Worm (Caenorhabditis elegans) whole organism, L1 larva: Measurements from ENCODE around the gene pals-23.

ENCODE experiments used
- C16A3.4 ChIP-seq: fragments of 150-350 bp; optimal IDR thresholded peaks from 2 replicates; lab custom pipeline; 2014; ENCODE audit warnings: missing biosample characterization, missing genetic modification characterization
- ceh-63 ChIP-seq: fragments of 200-800 bp; sonication (Bioruptor generic); optimal IDR thresholded peaks from 2 replicates; lab custom pipeline; 2018; ENCODE audit warnings: mild to moderate bottlenecking, missing genetic modification characterization, missing compliant biosample characterization
- ceh-82 ChIP-seq, 3 experiments: fragments of 150-350 bp in 1 of 3; sonication (generic microtip) in 2 of 3; optimal IDR thresholded peaks; 2 replicates each; lab custom pipeline; 2014 to 2017; ENCODE audit warnings: missing biosample characterization in 3 of 3, missing genetic modification characterization in 3 of 3
- ceh-90 ChIP-seq: sonication (generic microtip); optimal IDR thresholded peaks from 2 replicates; lab custom pipeline; 2016; ENCODE audit warnings: missing genetic modification characterization, missing compliant biosample characterization
- ces-1 ChIP-seq: fragments of 150-350 bp; optimal IDR thresholded peaks from 2 replicates; lab custom pipeline; 2014; ENCODE audit warnings: missing biosample characterization, missing genetic modification reagents, missing genetic modification characterization
- dpl-1 ChIP-seq, 3 experiments: fragments of 150-350 bp in 2 of 3; sonication (generic microtip) in 1 of 3; optimal IDR thresholded peaks; 2 replicates each; lab custom pipeline; 2014 to 2017; ENCODE audit warnings: missing biosample characterization in 3 of 3, missing genetic modification characterization in 3 of 3, missing genetic modification reagents in 3 of 3
- dsc-1 ChIP-seq: sonication (generic microtip); optimal IDR thresholded peaks from 2 replicates; lab custom pipeline; 2016; ENCODE audit warnings: mild to moderate bottlenecking, missing genetic modification characterization, missing compliant biosample characterization
- efl-1 ChIP-seq, 4 experiments: fragments of 150-350 bp; optimal IDR thresholded peaks in 3 of 4; peaks in 1 of 4; 1 replicate in 1 of 4; 2 replicates in 3 of 4; lab custom pipeline; 2014; ENCODE audit warnings: missing biosample characterization in 2 of 4, missing genetic modification characterization in 2 of 4, missing genetic modification reagents in 2 of 4
- efl-3 ChIP-seq: fragments of 200-800 bp; sonication (Bioruptor generic); optimal IDR thresholded peaks from 2 replicates; lab custom pipeline; 2018; ENCODE audit warnings: mild to moderate bottlenecking, missing genetic modification characterization, missing compliant biosample characterization
- elt-3 ChIP-seq, 6 experiments: fragments of 150-350 bp in 1 of 6; sonication (generic microtip); optimal IDR thresholded peaks; 2 replicates each; lab custom pipeline; 2017 to 2018; ENCODE audit warnings: missing biosample characterization in 6 of 6, missing genetic modification characterization in 6 of 6, inconsistent platforms in 1 of 6
- fkh-4 ChIP-seq: sonication (generic microtip); optimal IDR thresholded peaks from 2 replicates; lab custom pipeline; 2016; ENCODE audit warnings: missing compliant biosample characterization, missing genetic modification characterization, borderline replicate concordance
- grh-1 ChIP-seq: fragments of 200-800 bp; sonication (Bioruptor generic); IDR thresholded peaks from 2 replicates; pipeline ENCODE4 v1.3.6; 2022; ENCODE audit warnings: missing genetic modification reagents, missing genetic modification characterization, missing compliant biosample characterization
- irx-1 ChIP-seq: sonication (generic microtip); optimal IDR thresholded peaks from 2 replicates; lab custom pipeline; 2016; ENCODE audit warnings: missing genetic modification characterization, missing compliant biosample characterization
- jun-1 ChIP-seq: fragments of 150-350 bp; optimal IDR thresholded peaks from 2 replicates; lab custom pipeline; 2014; ENCODE audit warnings: missing biosample characterization, missing genetic modification reagents, missing genetic modification characterization
- lin-13 ChIP-seq: fragments of 150-350 bp; optimal IDR thresholded peaks from 2 replicates; lab custom pipeline; 2014; ENCODE audit warnings: missing biosample characterization, missing genetic modification reagents, missing genetic modification characterization
- lin-14 ChIP-seq: fragments of 200-800 bp; sonication (Bioruptor generic); optimal IDR thresholded peaks from 2 replicates; lab custom pipeline; 2018; ENCODE audit warnings: mild to moderate bottlenecking, missing genetic modification characterization, moderate library complexity, missing compliant biosample characterization
- lin-15B ChIP-seq: fragments of 150-350 bp; sonication (generic microtip); optimal IDR thresholded peaks from 3 replicates; lab custom pipeline; 2014; ENCODE audit warnings: missing biosample characterization, missing genetic modification characterization
- lin-35 ChIP-seq, 2 experiments: fragments of 150-350 bp; optimal IDR thresholded peaks; 2 replicates each; lab custom pipeline; 2014; ENCODE audit warnings: missing biosample characterization in 2 of 2, missing genetic modification characterization in 2 of 2, missing genetic modification reagents in 2 of 2
- lsy-2 ChIP-seq, 2 experiments: fragments of 150-350 bp; optimal IDR thresholded peaks; 2 replicates each; lab custom pipeline; 2014; ENCODE audit warnings: missing biosample characterization in 2 of 2, missing genetic modification characterization in 2 of 2
- mdl-1 ChIP-seq, 2 experiments: fragments of 150-350 bp; optimal IDR thresholded peaks; 2 replicates each; lab custom pipeline; 2014 to 2017; ENCODE audit warnings: missing biosample characterization in 2 of 2, missing genetic modification characterization in 2 of 2, inconsistent platforms in 1 of 2
- mep-1 ChIP-seq: fragments of 150-350 bp; optimal IDR thresholded peaks from 2 replicates; lab custom pipeline; 2014; ENCODE audit warnings: missing biosample characterization, missing genetic modification characterization
- nhr-11 ChIP-seq: fragments of 150-350 bp; optimal IDR thresholded peaks from 2 replicates; lab custom pipeline; 2014; ENCODE audit warnings: missing biosample characterization, missing genetic modification characterization
- nhr-12 ChIP-seq: sonication (generic microtip); optimal IDR thresholded peaks from 2 replicates; lab custom pipeline; 2017; ENCODE audit warnings: missing biosample characterization, missing genetic modification characterization
- nhr-19 ChIP-seq: fragments of 200-800 bp; sonication (Bioruptor generic); conservative IDR thresholded peaks from 2 replicates; pipeline ENCODE4 v1.3.6; 2022; ENCODE audit warnings: missing genetic modification characterization, missing compliant biosample characterization
- nhr-237 ChIP-seq: fragments of 150-350 bp; optimal IDR thresholded peaks from 2 replicates; lab custom pipeline; 2014; ENCODE audit warnings: missing biosample characterization, missing genetic modification characterization
- nhr-28 ChIP-seq: fragments of 150-350 bp; optimal IDR thresholded peaks from 2 replicates; lab custom pipeline; 2014; ENCODE audit warnings: missing biosample characterization, missing genetic modification characterization
- nhr-47 ChIP-seq: sonication (generic microtip); optimal IDR thresholded peaks from 2 replicates; lab custom pipeline; 2016; ENCODE audit warnings: mild to moderate bottlenecking, missing genetic modification characterization, moderate library complexity, missing compliant biosample characterization
- nhr-71 ChIP-seq: sonication (generic microtip); optimal IDR thresholded peaks from 2 replicates; lab custom pipeline; 2016; ENCODE audit warnings: mild to moderate bottlenecking, missing genetic modification characterization, moderate library complexity, missing compliant biosample characterization
- nhr-84 ChIP-seq: sonication (generic microtip); optimal IDR thresholded peaks from 2 replicates; lab custom pipeline; 2017; ENCODE audit warnings: missing biosample characterization, missing genetic modification characterization
- nhr-85 ChIP-seq: sonication (generic microtip); peaks from one replicate; lab custom pipeline; 2016; ENCODE audit warnings: missing genetic modification characterization, inconsistent platforms, missing compliant biosample characterization
- nhr-90 ChIP-seq: sonication (generic microtip); optimal IDR thresholded peaks from 2 replicates; lab custom pipeline; 2016; ENCODE audit warnings: mild to moderate bottlenecking, missing genetic modification characterization, missing compliant biosample characterization; ENCODE audit not compliant: poor library complexity
- pag-3 ChIP-seq: sonication (generic microtip); optimal IDR thresholded peaks from 2 replicates; lab custom pipeline; 2017; ENCODE audit warnings: missing genetic modification characterization, mild to moderate bottlenecking, missing compliant biosample characterization, antibody characterized with exemption, borderline replicate concordance; ENCODE audit not compliant: insufficient read depth
- pqm-1 ChIP-seq: sonication (generic microtip); optimal IDR thresholded peaks from 3 replicates; lab custom pipeline; 2017; ENCODE audit warnings: missing biosample characterization, missing genetic modification characterization
- rnt-1 ChIP-seq: sonication (generic microtip); optimal IDR thresholded peaks from 2 replicates; lab custom pipeline; 2016; ENCODE audit warnings: mild to moderate bottlenecking, missing genetic modification characterization, moderate library complexity, missing compliant biosample characterization
- snpc-4 ChIP-seq: fragments of 150-350 bp; optimal IDR thresholded peaks from 2 replicates; lab custom pipeline; 2014; ENCODE audit warnings: missing biosample characterization, missing genetic modification characterization
- snu-23 ChIP-seq: sonication (generic microtip); optimal IDR thresholded peaks from 2 replicates; lab custom pipeline; 2016; ENCODE audit warnings: missing genetic modification characterization, missing compliant biosample characterization
- sup-37 ChIP-seq: fragments of 200-800 bp; sonication (Bioruptor generic); optimal IDR thresholded peaks from 2 replicates; lab custom pipeline; 2018; ENCODE audit warnings: mild to moderate bottlenecking, missing genetic modification characterization, missing compliant biosample characterization
- swsn-7 ChIP-seq: sonication (generic microtip); optimal IDR thresholded peaks from 2 replicates; lab custom pipeline; 2016; ENCODE audit warnings: missing genetic modification characterization, missing compliant biosample characterization
- tbx-2 ChIP-seq: sonication (generic microtip); optimal IDR thresholded peaks from 2 replicates; lab custom pipeline; 2016; ENCODE audit warnings: missing genetic modification characterization, missing compliant biosample characterization
- unc-130 ChIP-seq: fragments of 150-350 bp; optimal IDR thresholded peaks from 2 replicates; lab custom pipeline; 2017; ENCODE audit warnings: missing biosample characterization, missing genetic modification characterization, inconsistent platforms
- unc-30 ChIP-seq: sonication (generic microtip); optimal IDR thresholded peaks from 2 replicates; lab custom pipeline; 2017; ENCODE audit warnings: missing biosample characterization, missing genetic modification characterization
- unc-62 ChIP-seq: fragments of 150-350 bp; optimal IDR thresholded peaks from 2 replicates; lab custom pipeline; 2014; ENCODE audit warnings: missing biosample characterization, missing genetic modification reagents, missing genetic modification characterization
- unc-86 ChIP-seq: sonication (generic microtip); optimal IDR thresholded peaks from 2 replicates; lab custom pipeline; 2016; ENCODE audit warnings: missing genetic modification characterization, missing compliant biosample characterization
- zag-1 ChIP-seq: fragments of 150-350 bp; optimal IDR thresholded peaks from 2 replicates; lab custom pipeline; 2014; ENCODE audit warnings: missing biosample characterization, missing genetic modification characterization
- zip-4 ChIP-seq: fragments of 200-800 bp; sonication (Bioruptor generic); optimal IDR thresholded peaks from 2 replicates; lab custom pipeline; 2018; ENCODE audit warnings: mild to moderate bottlenecking, missing genetic modification characterization, moderate library complexity, missing compliant biosample characterization
- ztf-11 ChIP-seq, 2 experiments: sonication (generic microtip); optimal IDR thresholded peaks; 2 replicates each; lab custom pipeline; 2016 to 2017; ENCODE audit warnings: missing genetic modification characterization in 2 of 2, missing biosample characterization in 1 of 2, missing compliant biosample characterization in 1 of 2
- ztf-4 ChIP-seq: fragments of 150-350 bp; optimal IDR thresholded peaks from 2 replicates; lab custom pipeline; 2014; ENCODE audit warnings: missing biosample characterization, missing genetic modification characterization

Gene pals-23

DNA sequence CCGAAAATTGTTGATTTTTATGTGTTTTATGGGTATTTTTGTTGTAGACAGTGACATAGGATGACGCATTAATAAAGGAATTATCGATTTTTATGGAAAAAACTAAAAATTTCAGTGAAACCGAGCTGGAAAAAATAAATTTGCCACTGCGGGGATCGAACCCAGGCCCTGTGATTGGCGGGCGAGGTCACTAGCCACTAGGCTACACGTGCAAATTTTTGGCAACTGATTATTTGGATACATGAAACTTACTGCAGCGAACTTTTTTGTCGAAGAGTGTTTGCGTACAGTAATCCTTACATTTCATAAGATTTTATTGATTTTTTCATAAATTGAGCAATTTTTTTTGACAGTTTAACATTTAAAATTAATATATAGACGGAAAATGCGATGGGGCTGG, 35.4 kb upstream of the pals-23 start (continued):
- no peak for TF ChIP-seq fkh-4 (tag; lab: Kevin White, UChicago)
- no peak for TF ChIP-seq ztf-4

DNA sequence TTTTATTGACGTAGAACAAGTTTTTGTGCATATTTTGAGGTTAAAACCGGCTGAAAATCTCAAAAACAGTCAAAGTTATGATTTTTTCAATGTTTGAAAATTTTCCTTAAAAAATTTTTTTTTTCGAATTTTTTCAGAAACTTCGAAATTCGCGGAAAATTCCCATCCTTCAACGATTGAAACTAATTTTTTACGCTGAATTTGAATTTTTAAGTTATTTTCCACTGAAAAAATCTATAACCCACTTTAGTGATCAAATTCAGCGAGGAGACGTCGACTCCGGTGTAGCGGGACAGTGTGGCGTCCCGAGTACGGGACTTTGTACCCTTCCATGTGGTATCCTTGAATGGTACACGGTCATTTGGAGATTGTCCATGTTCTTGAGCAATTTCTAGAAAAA, 32.3 kb upstream of the pals-23 start:
- TF ChIP-seq elt-3 (tag; optimal IDR thresholded peaks at IDR 0.05; lab: Kevin White, UChicago) (no peak), efl-1 (optimal IDR thresholded peaks at IDR 0.05; lab: Kevin White, UChicago) (no peak), efl-1 (GFP tag; optimal IDR thresholded peaks at IDR 0.05 in 1 of 2; lab: Kevin White, UChicago) (peak in 1 of 2 experiments; percentile 90)

DNA sequence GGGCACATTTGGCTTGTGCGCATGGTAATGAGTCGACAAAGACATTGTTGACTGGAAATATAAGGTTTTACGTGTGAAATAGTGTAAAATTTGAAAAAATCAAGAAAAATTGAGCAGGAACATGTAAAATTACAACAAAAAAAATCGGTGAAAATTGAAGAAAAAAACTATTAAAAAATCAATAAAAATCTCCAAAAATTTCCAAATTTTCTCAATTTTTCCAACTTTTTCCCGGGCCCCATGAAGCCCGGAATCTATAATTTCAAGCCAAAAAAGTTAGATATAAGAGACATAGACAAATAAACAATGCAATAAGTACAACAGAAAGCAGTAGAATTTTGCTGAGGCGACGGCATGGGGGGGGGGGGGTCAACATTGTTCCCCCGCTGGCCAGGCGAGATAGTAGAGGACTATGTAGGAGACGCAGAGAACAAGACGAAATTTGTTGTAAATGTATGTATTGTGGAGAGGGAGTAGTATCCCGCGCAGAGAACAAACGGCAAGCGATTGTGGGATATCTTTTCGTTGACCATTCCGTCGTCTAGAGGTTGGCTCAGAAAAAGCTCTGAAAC, 29.7 kb upstream of the pals-23 start, which contains the start of gene pat-4:
Gene pat-4, minus strand, starts transcription at position 51 of the 572 bp plus-strand sequence.
- TF ChIP-seq ztf-11 (tag; optimal IDR thresholded peaks at IDR 0.05; lab: Kevin White, UChicago), result no peak
- TF ChIP-seq pag-3 (tag; lab: Kevin White, UChicago), result no peak
- no peak for TF ChIP-seq jun-1 (tag; lab: Kevin White, UChicago)
- no peak for TF ChIP-seq snpc-4 (tag; lab: Kevin White, UChicago)
- TF ChIP-seq snu-23, result peak; percentile 62
- TF ChIP-seq nhr-28, result no peak
- TF ChIP-seq tbx-2, result peak; percentile 23
- TF ChIP-seq ceh-82 (tag; optimal IDR thresholded peaks at IDR 0.05; lab: Kevin White, UChicago), result peak in 2 of 3 experiments; percentile 20 to 22
- no peak for TF ChIP-seq zag-1 (tag; lab: Kevin White, UChicago)
- no peak for TF ChIP-seq nhr-12 (tag; lab: Kevin White, UChicago)
- peak; percentile 45 for TF ChIP-seq swsn-7 (tag; lab: Kevin White, UChicago)
- no peak for TF ChIP-seq ceh-90
- TF ChIP-seq unc-86 (tag; lab: Kevin White, UChicago), result no peak
- no peak for TF ChIP-seq irx-1 (tag; lab: Kevin White, UChicago)
- peak; percentile 56 for TF ChIP-seq nhr-19 (GFP tag; lab: Robert Waterston, UW)
- TF ChIP-seq sup-37 (GFP tag; lab: Kevin White, UChicago), result no peak
- peak; percentile 8 for TF ChIP-seq nhr-85
- peak; percentile 35 for TF ChIP-seq nhr-90 (tag; lab: Kevin White, UChicago)
- no peak for TF ChIP-seq unc-130
- peak; percentile 2 to 33 for TF ChIP-seq lsy-2 (tag; optimal IDR thresholded peaks at IDR 0.05; lab: Kevin White, UChicago)
- TF ChIP-seq nhr-237 (tag; lab: Kevin White, UChicago), result no peak
- no peak for TF ChIP-seq lin-13 (GFP tag; lab: Kevin White, UChicago)
- no peak for TF ChIP-seq C16A3.4 (tag; lab: Kevin White, UChicago)
- TF ChIP-seq nhr-84 (tag; lab: Kevin White, UChicago), result no peak
- no peak for TF ChIP-seq pqm-1 (tag; lab: Kevin White, UChicago)
- no peak for TF ChIP-seq mep-1
- TF ChIP-seq ztf-4, result no peak
- no peak for TF ChIP-seq zip-4 (GFP tag; lab: Kevin White, UChicago)
- TF ChIP-seq nhr-47, result peak; percentile 19
- peak; percentile 49 for TF ChIP-seq nhr-71 (tag; lab: Kevin White, UChicago)
- no peak for TF ChIP-seq ceh-63
- TF ChIP-seq elt-3 (tag; optimal IDR thresholded peaks at IDR 0.05; lab: Kevin White, UChicago), result peak in 1 of 6 experiments; percentile 6
- TF ChIP-seq dsc-1, result peak; percentile 11
- TF ChIP-seq efl-1 (optimal IDR thresholded peaks at IDR 0.05; lab: Kevin White, UChicago), result peak; percentile 13 to 30
- no peak for TF ChIP-seq efl-1 (GFP tag; optimal IDR thresholded peaks at IDR 0.05 in 1 of 2; lab: Kevin White, UChicago)
- no peak for TF ChIP-seq lin-15B (tag; lab: Kevin White, UChicago)
- 0 out of 2 replicates have a peak, but pooled peaks have one; percentile 8 for TF ChIP-seq grh-1
- peak; percentile 38 for TF ChIP-seq rnt-1 (tag; lab: Kevin White, UChicago)
- peak in 1 of 3 experiments; percentile 9 for TF ChIP-seq dpl-1 (GFP tag; optimal IDR thresholded peaks at IDR 0.05; lab: Kevin White, UChicago)
- TF ChIP-seq efl-3, result no peak
- no peak for TF ChIP-seq unc-30 (tag; lab: Kevin White, UChicago)
- no peak for TF ChIP-seq ces-1 (GFP tag; lab: Kevin White, UChicago)
- TF ChIP-seq mdl-1 (tag; optimal IDR thresholded peaks at IDR 0.05; lab: Kevin White, UChicago), result peak in 1 of 2 experiments; percentile 26
- TF ChIP-seq lin-35 (GFP tag; optimal IDR thresholded peaks at IDR 0.05; lab: Kevin White, UChicago), result peak in 1 of 2 experiments; percentile 1
- no peak for TF ChIP-seq nhr-11
- TF ChIP-seq lin-14 (GFP tag; lab: Kevin White, UChicago), result peak; percentile 80
- TF ChIP-seq unc-62 (GFP tag; lab: Kevin White, UChicago), result no peak
